Fruit fly (Drosophila melanogaster) whole organism, embryonic: Measurements from ENCODE around the gene Dad1.

Source experiments
- Blimp-1 ChIP-seq: fragments of 200-800 bp; sonication (Bioruptor generic); optimal IDR thresholded peaks from 3 replicates; lab custom pipeline; 2018; ENCODE audit warnings: missing biosample characterization, missing genetic modification characterization, mild to moderate bottlenecking, moderate library complexity, missing genetic modification reagents
- CG10267 ChIP-seq: fragments of 200-800 bp; sonication (Bioruptor generic); optimal IDR thresholded peaks from 2 replicates; lab custom pipeline; 2018; ENCODE audit warnings: missing biosample characterization, mild to moderate bottlenecking, missing genetic modification characterization, moderate library complexity
- CG10654 ChIP-seq: fragments of 200-800 bp; sonication (Bioruptor generic); optimal IDR thresholded peaks from 2 replicates; lab custom pipeline; 2016; ENCODE audit warnings: missing biosample characterization, missing genetic modification characterization
- CG11085 ChIP-seq: fragments of 200-800 bp; sonication (Bioruptor generic); IDR thresholded peaks from 2 replicates; pipeline ENCODE4 v1.3.6; 2022; ENCODE audit warnings: missing biosample characterization, missing genetic modification characterization
- CG11093 ChIP-seq: fragments of 200-800 bp; sonication (Bioruptor generic); IDR thresholded peaks from 3 replicates; pipeline ENCODE4 v1.3.6; 2022; ENCODE audit warnings: missing biosample characterization, missing genetic modification characterization
- CG11560 ChIP-seq: fragments of 200-800 bp; sonication (Bioruptor generic); IDR thresholded peaks from 3 replicates; pipeline ENCODE4 v1.3.6; 2022; ENCODE audit warnings: missing biosample characterization, missing genetic modification characterization
- CG12391 ChIP-seq: fragments of 200-800 bp; sonication (Bioruptor generic); optimal IDR thresholded peaks from 3 replicates; lab custom pipeline; 2018; ENCODE audit warnings: missing biosample characterization, mild to moderate bottlenecking, missing genetic modification characterization, moderate library complexity
- CG12942 ChIP-seq: fragments of 200-800 bp; sonication (Bioruptor generic); optimal IDR thresholded peaks from 3 replicates; lab custom pipeline; 2016; ENCODE audit warnings: missing biosample characterization, missing genetic modification characterization
- CG13287 ChIP-seq: fragments of 200-800 bp; sonication (Bioruptor generic); IDR thresholded peaks from 2 replicates; pipeline ENCODE4 v1.3.6; 2022; ENCODE audit warnings: missing biosample characterization, missing genetic modification characterization; ENCODE audit not compliant: partially characterized antibody
- CG13424 ChIP-seq: fragments of 200-800 bp; sonication (Bioruptor generic); optimal IDR thresholded peaks from 2 replicates; lab custom pipeline; 2019; ENCODE audit warnings: missing biosample characterization, mild to moderate bottlenecking, missing genetic modification characterization, moderate library complexity
- CG14710 ChIP-seq: fragments of 200-800 bp; sonication (Bioruptor generic); optimal IDR thresholded peaks from 3 replicates; lab custom pipeline; 2019; ENCODE audit warnings: missing biosample characterization, mild to moderate bottlenecking, missing genetic modification characterization, moderate library complexity
- CG17802 ChIP-seq: fragments of 200-800 bp; sonication (Bioruptor generic); optimal IDR thresholded peaks from 2 replicates; lab custom pipeline; 2018; ENCODE audit warnings: missing biosample characterization, mild to moderate bottlenecking, missing genetic modification characterization, moderate library complexity
- CG1792 ChIP-seq: fragments of 200-800 bp; sonication (Bioruptor generic); optimal IDR thresholded peaks from 2 replicates; lab custom pipeline; 2016; ENCODE audit warnings: missing biosample characterization, missing genetic modification characterization
- CG1832 ChIP-seq: fragments of 200-800 bp; sonication (Bioruptor generic); optimal IDR thresholded peaks from 2 replicates; lab custom pipeline; 2017; ENCODE audit warnings: missing biosample characterization, mild to moderate bottlenecking, missing genetic modification characterization, inconsistent platforms
- CG2889 ChIP-seq: fragments of 200-800 bp; sonication (Bioruptor generic); IDR thresholded peaks from 3 replicates; pipeline ENCODE4 v1.3.6; 2022; ENCODE audit warnings: missing biosample characterization, missing genetic modification characterization
- CG3838 ChIP-seq: fragments of 200-800 bp; sonication (Bioruptor generic); optimal IDR thresholded peaks from 3 replicates; lab custom pipeline; 2016; ENCODE audit warnings: missing biosample characterization, missing genetic modification characterization
- CG5245 ChIP-seq: fragments of 200-800 bp; sonication (Bioruptor generic); optimal IDR thresholded peaks from 3 replicates; lab custom pipeline; 2016; ENCODE audit warnings: missing biosample characterization, missing genetic modification characterization
- CG9215 ChIP-seq: fragments of 200-800 bp; sonication (Bioruptor generic); IDR thresholded peaks from 2 replicates; pipeline ENCODE4 v1.3.6; 2022; ENCODE audit warnings: missing biosample characterization, missing genetic modification characterization
- CHES-1-like ChIP-seq: fragments of 200-800 bp; sonication (Bioruptor generic); optimal IDR thresholded peaks from 2 replicates; lab custom pipeline; 2016; ENCODE audit warnings: missing biosample characterization, missing genetic modification characterization
- D19A ChIP-seq: fragments of 200-800 bp; optimal IDR thresholded peaks from 3 replicates; lab custom pipeline; 2019; ENCODE audit warnings: missing biosample characterization, mild to moderate bottlenecking, missing genetic modification characterization, moderate library complexity
- ERR ChIP-seq: fragments of 200-800 bp; sonication (Bioruptor generic); optimal IDR thresholded peaks from 2 replicates; lab custom pipeline; 2016; ENCODE audit warnings: missing biosample characterization, missing genetic modification characterization
- Ets97D ChIP-seq: fragments of 200-800 bp; sonication (Bioruptor generic); optimal IDR thresholded peaks from 3 replicates; lab custom pipeline; 2016; ENCODE audit warnings: missing biosample characterization, missing genetic modification characterization
- HLH3B ChIP-seq: fragments of 200-800 bp; sonication (Bioruptor generic); IDR thresholded peaks from 2 replicates; pipeline ENCODE4 v1.3.6; 2022; ENCODE audit warnings: missing biosample characterization, missing genetic modification characterization
- HLHmδ ChIP-seq: fragments of 200-800 bp; sonication (Bioruptor generic); optimal IDR thresholded peaks from 2 replicates; lab custom pipeline; 2018; ENCODE audit warnings: missing biosample characterization, mild to moderate bottlenecking, missing genetic modification characterization, moderate library complexity
- Hey ChIP-seq: fragments of 200-800 bp; sonication (Bioruptor generic); optimal IDR thresholded peaks from 3 replicates; lab custom pipeline; 2018; ENCODE audit warnings: missing biosample characterization, mild to moderate bottlenecking, missing genetic modification characterization
- Hr3 ChIP-seq: fragments of 200-800 bp; sonication (Bioruptor generic); optimal IDR thresholded peaks from 3 replicates; lab custom pipeline; 2016; ENCODE audit warnings: missing biosample characterization, missing genetic modification characterization
- Hsf ChIP-seq: fragments of 200-800 bp; sonication (Bioruptor generic); optimal IDR thresholded peaks from 3 replicates; lab custom pipeline; 2016; ENCODE audit warnings: missing biosample characterization, missing genetic modification characterization
- Poxn ChIP-seq: fragments of 200-800 bp; sonication (Bioruptor generic); IDR thresholded peaks from 2 replicates; pipeline ENCODE4 v1.3.6; 2022; ENCODE audit warnings: missing biosample characterization, missing genetic modification characterization
- Rfx ChIP-seq: fragments of 200-800 bp; sonication (Bioruptor generic); IDR thresholded peaks from 2 replicates; pipeline ENCODE4 v1.3.6; 2022; ENCODE audit warnings: missing biosample characterization, missing genetic modification characterization
- Trl ChIP-seq, 3 experiments: fragments of >200 bp in 2 of 3; fragments of 200-800 bp in 1 of 3; sonication (Bioruptor generic) in 1 of 3; optimal IDR thresholded peaks; 2 replicates in 1 of 3; 3 replicates in 2 of 3; lab custom pipeline; 2016 to 2017; ENCODE audit warnings: missing biosample characterization in 1 of 3, missing genetic modification characterization in 1 of 3
- ac ChIP-seq: fragments of 200-800 bp; sonication (Bioruptor generic); optimal IDR thresholded peaks from 3 replicates; lab custom pipeline; 2017; ENCODE audit warnings: missing biosample characterization, mild to moderate bottlenecking, missing genetic modification characterization
- ato ChIP-seq: fragments of 200-800 bp; sonication (Bioruptor generic); IDR thresholded peaks from 2 replicates; pipeline ENCODE4 v1.3.6; 2022; ENCODE audit warnings: missing biosample characterization, missing genetic modification characterization; ENCODE audit not compliant: partially characterized antibody
- bsh ChIP-seq, 2 experiments: fragments of 200-800 bp; sonication (Bioruptor generic); optimal IDR thresholded peaks; 2 replicates each; lab custom pipeline; 2017 to 2018; ENCODE audit warnings: mild to moderate bottlenecking in 2 of 2, missing biosample characterization in 2 of 2, missing genetic modification characterization in 2 of 2, moderate library complexity in 1 of 2
- cas ChIP-seq: fragments of 200-800 bp; sonication (Bioruptor generic); IDR thresholded peaks from 2 replicates; pipeline ENCODE4 v1.3.6; 2022; ENCODE audit warnings: missing biosample characterization, missing genetic modification characterization
- crol ChIP-seq: fragments of 200-800 bp; sonication (Bioruptor generic); IDR thresholded peaks from 2 replicates; pipeline ENCODE4 v1.3.6; 2022; ENCODE audit warnings: missing biosample characterization, missing genetic modification characterization
- dmrt99B ChIP-seq: fragments of 200-800 bp; sonication (Bioruptor generic); optimal IDR thresholded peaks from 2 replicates; lab custom pipeline; 2018; ENCODE audit warnings: missing biosample characterization, mild to moderate bottlenecking, missing genetic modification characterization, moderate library complexity
- gro ChIP-seq: fragments of 200-800 bp; sonication (Bioruptor generic); optimal IDR thresholded peaks from 2 replicates; lab custom pipeline; 2016; ENCODE audit warnings: missing biosample characterization, missing genetic modification characterization
- hkb ChIP-seq, 2 experiments: fragments of 200-800 bp in 1 of 2; fragments of >200 bp in 1 of 2; sonication (Bioruptor generic) in 1 of 2; IDR thresholded peaks in 1 of 2; optimal IDR thresholded peaks in 1 of 2; 2 replicates each; pipeline versions ENCODE4 v1.3.6 to Lab custom; 2017 to 2022; ENCODE audit warnings: missing biosample characterization in 1 of 2, missing genetic modification characterization in 1 of 2
- lbe ChIP-seq: fragments of 200-800 bp; sonication (Bioruptor generic); optimal IDR thresholded peaks from 2 replicates; lab custom pipeline; 2016; ENCODE audit warnings: missing biosample characterization, mild to moderate bottlenecking, missing genetic modification characterization
- nom ChIP-seq: fragments of 200-800 bp; sonication (Bioruptor generic); optimal IDR thresholded peaks from 2 replicates; lab custom pipeline; 2017; ENCODE audit warnings: missing biosample characterization, missing genetic modification characterization, mild to moderate bottlenecking, moderate library complexity, missing genetic modification reagents
- org-1 ChIP-seq: fragments of 200-800 bp; sonication (Bioruptor generic); optimal IDR thresholded peaks from 2 replicates; lab custom pipeline; 2017; ENCODE audit warnings: missing biosample characterization, missing genetic modification characterization
- repo ChIP-seq: fragments of 200-800 bp; sonication (Bioruptor generic); optimal IDR thresholded peaks from 2 replicates; lab custom pipeline; 2016; ENCODE audit warnings: missing biosample characterization, missing genetic modification characterization
- row ChIP-seq: fragments of 200-800 bp; sonication (Bioruptor generic); IDR thresholded peaks from 3 replicates; pipeline ENCODE4 v1.3.6; 2022; ENCODE audit warnings: missing biosample characterization, missing genetic modification characterization
- sc ChIP-seq, 3 experiments: fragments of >200 bp in 2 of 3; fragments of 200-800 bp in 1 of 3; sonication (Bioruptor generic) in 1 of 3; optimal IDR thresholded peaks; 2 replicates in 2 of 3; 3 replicates in 1 of 3; lab custom pipeline; 2017; ENCODE audit warnings: mild to moderate bottlenecking in 1 of 3, missing biosample characterization in 1 of 3, missing genetic modification characterization in 1 of 3, missing genetic modification reagents in 1 of 3
- sna ChIP-seq: fragments of 200-800 bp; sonication (Bioruptor generic); IDR thresholded peaks from 2 replicates; pipeline ENCODE4 v1.3.6; 2022; ENCODE audit warnings: missing biosample characterization, missing genetic modification characterization; ENCODE audit not compliant: partially characterized antibody
- sr ChIP-seq: fragments of 200-800 bp; sonication (Bioruptor generic); IDR thresholded peaks from 3 replicates; pipeline ENCODE4 v1.3.6; 2022; ENCODE audit warnings: missing biosample characterization, missing genetic modification characterization

The Dad1 gene

DNA sequence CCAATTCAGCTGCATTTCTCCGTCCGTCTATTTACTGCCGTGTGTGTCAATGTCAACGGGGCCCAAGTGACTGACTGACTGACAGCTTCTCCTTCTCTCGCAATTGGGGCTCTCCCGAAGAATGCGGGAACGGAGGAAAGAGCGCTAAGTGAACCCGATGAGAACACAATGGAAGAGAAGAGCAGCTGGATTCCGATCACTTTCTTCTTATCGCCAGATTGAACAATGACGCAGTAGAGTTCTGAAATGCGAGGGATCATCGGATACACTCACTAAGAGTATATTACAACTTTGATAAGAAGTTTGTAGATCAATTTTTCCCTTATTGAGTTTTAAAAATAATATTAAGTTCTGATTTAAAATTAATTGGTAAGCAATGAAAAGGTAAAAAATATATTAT lies 27.6 kb upstream of the Dad1 start, which contains the start of gene Naglu:
TSS of gene Naglu (minus strand) at position 339 of the 400 bp plus-strand sequence.
- TF ChIP-seq Blimp-1 (GFP tag; lab: Kevin White, UChicago) (peak; percentile 60), CG17802 (tag; lab: Kevin White, UChicago) (peak; percentile 38), HLHmδ (GFP tag; lab: Kevin White, UChicago) (peak; percentile 46), Trl (optimal IDR thresholded peaks at IDR 0.05; lab: Kevin White, UChicago) (peak in 1 of 2 experiments; percentile 52), Trl (GFP tag; optimal IDR thresholded peaks at IDR 0.05; lab: Kevin White, UChicago) (no peak), HLH3B (GFP tag; lab: Robert Waterston, UW) (0 out of 2 replicates have a peak, but pooled peaks have one; percentile 14), Rfx (0 out of 2 replicates have a peak, but pooled peaks have one; percentile 6), ato (GFP tag; lab: Robert Waterston, UW) (peak; percentile 46; the same call in 1 of the 2 replicates), D19A (tag; lab: Kevin White, UChicago) (peak; percentile 86), lbe (no peak), bsh (GFP tag; optimal IDR thresholded peaks at IDR 0.05; lab: Kevin White, UChicago) (peak in 1 of 2 experiments; percentile 12), crol (GFP tag; lab: Robert Waterston, UW) (0 out of 2 replicates have a peak, but pooled peaks have one; percentile 9), dmrt99B (no peak), cas (0 out of 2 replicates have a peak, but pooled peaks have one; percentile 17), CG1832 (GFP tag; lab: Kevin White, UChicago) (no peak), row (0 out of 3 replicates have a peak, but pooled peaks have one; percentile 10), nom (peak; percentile 43), CG13424 (no peak), CG14710 (peak; percentile 10)

DNA sequence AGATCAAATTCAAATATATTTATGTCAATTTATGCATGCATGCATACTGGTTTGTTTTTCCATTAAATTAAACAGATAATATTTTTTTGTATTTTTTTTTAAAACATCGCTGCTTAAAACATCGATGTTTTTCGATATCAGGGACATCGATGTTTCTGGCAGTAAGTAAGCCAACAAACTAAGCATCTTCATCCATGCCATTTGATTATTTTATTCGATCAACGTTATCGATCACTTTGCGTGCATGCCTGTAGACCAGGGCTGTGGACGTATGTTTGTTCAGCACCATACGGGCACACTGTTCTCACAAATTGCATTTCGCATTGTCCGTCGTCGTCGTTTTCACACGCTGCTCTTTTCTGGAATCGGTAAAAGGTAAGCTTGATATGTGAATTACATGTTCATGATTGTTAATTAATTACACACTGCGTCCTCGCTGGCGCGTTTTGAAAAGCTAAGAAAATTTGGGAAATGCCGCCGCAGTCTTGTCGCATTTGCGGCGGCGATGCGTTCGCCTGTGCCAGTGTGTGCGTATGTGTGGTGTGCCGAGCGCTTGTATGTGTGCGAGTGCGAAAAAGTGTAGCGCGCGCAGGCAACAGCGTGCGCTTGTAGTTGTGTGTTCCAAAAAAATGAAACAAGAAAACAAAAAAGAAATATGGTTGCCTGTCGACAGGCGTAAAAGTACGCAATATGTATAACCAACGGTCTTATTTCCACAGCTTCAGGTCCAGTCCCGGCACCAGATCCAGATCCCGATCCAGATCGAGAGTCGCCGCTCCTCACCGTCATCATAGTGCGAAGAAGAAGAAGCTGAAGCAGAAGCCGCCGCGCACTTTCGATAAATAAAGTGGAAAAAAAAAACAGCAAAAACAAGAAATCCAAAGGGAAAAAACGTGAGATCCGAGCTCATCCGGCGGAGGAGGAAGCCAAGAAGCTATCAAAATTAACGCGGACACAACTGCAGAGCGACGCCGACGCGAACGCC lies 19.6 kb upstream of the Dad1 start, which contains the start of gene emb:
TSS of gene emb (plus strand) at position 288 of the 985 bp plus-strand sequence.
- TF ChIP-seq CG10267 (peak; percentile 74), CG1792 (GFP tag; lab: Kevin White, UChicago) (peak; percentile 32), CG5245 (GFP tag; lab: Kevin White, UChicago) (no peak), hkb (optimal IDR thresholded peaks at IDR 0.05; lab: Kevin White, UChicago) (no peak), hkb (GFP tag; IDR thresholded peaks at IDR 0.05; lab: Robert Waterston, UW) (no peak), Ets97D (GFP tag; lab: Kevin White, UChicago) (peak; percentile 95), ERR (GFP tag; lab: Kevin White, UChicago) (no peak), sna (GFP tag; lab: Robert Waterston, UW) (peak; percentile 93), ato (GFP tag; lab: Robert Waterston, UW) (peak; percentile 99), repo (GFP tag; lab: Kevin White, UChicago) (peak; percentile 19), CG9215 (peak; percentile 17; the same call in 1 of the 2 replicates), CG10654 (GFP tag; lab: Kevin White, UChicago) (peak; percentile 7), sr (GFP tag; lab: Robert Waterston, UW) (no peak), CG3838 (GFP tag; lab: Kevin White, UChicago) (peak; percentile 11), CG11560 (tag; lab: Robert Waterston, UW) (peak; percentile 99), org-1 (GFP tag; lab: Kevin White, UChicago) (no peak), CG12391 (tag; lab: Kevin White, UChicago) (peak; percentile 80), CG12942 (GFP tag; lab: Kevin White, UChicago) (peak; percentile 9), Hey (no peak), ac (GFP tag; lab: Kevin White, UChicago) (no peak), CG13287 (GFP tag; lab: Robert Waterston, UW) (peak; percentile 93), CHES-1-like (peak; percentile 71), sc (optimal IDR thresholded peaks at IDR 0.05; lab: Kevin White, UChicago) (no peak), sc (GFP tag; optimal IDR thresholded peaks at IDR 0.05; lab: Kevin White, UChicago) (no peak), CG11093 (GFP tag; lab: Robert Waterston, UW) (no peak), gro (GFP tag; lab: Kevin White, UChicago) (no peak), Hr3 (peak; percentile 43), Hsf (GFP tag; lab: Kevin White, UChicago) (peak; percentile 40), Poxn (GFP tag; lab: Robert Waterston, UW) (no peak), CG2889 (no peak), CG11085 (no peak)
